Fruit fly (Drosophila melanogaster): Measurements from ENCODE around the gene Srp68.

- TF ChIP-seq CG8478 (optimal IDR thresholded peaks at IDR 0.05) (no peak), CTCF (optimal IDR thresholded peaks at IDR 0.05) (no peak)
These were observed 4.9 kb downstream of the Srp68 start, which contains the start of gene CG5644 for dm6 chr3L:8979780-8980179.

All from S2 (cell line).